Worm (Caenorhabditis elegans) whole organism, dauer: ENCODE results near the gene dmsr-14.

Source experiments
- unc-62 ChIP-seq: sonication (generic microtip); optimal IDR thresholded peaks from 2 replicates; lab custom pipeline; 2017; ENCODE audit warnings: missing biosample characterization, missing genetic modification reagents, missing genetic modification characterization

dmsr-14 gene

DNA sequence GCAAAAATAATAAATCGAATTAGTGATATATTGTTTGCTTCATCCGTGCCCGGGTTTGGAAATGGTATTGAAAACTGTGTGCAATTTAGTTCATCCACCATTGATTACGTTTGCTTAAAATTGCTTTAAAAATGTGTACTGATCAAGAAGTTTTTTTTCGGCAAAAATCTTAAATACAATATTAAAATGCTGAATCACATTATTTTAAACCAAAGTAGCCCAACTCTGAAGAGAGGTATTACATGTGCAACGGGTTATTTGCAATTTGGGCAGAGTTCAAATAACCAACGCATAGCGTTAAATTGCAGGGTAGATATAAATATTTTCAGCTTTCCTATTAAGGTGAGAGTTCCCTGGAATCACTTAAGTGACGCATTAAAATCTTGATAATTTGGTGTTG lies at the start of gene dmsr-14:
TSS of gene dmsr-14 (minus strand) at position 101 of the 400 bp plus-strand sequence.
- TF ChIP-seq unc-62 (GFP tag; lab: Kevin White, UChicago): no peak

ce11 chrV:6854711-6855110 lies 37.6 kb upstream of the dmsr-14 start, which contains the start of gene gpa-10:
gpa-10 (minus strand) TSS chrV:6854811.
- no peak for TF ChIP-seq unc-62 (GFP tag; lab: Kevin White, UChicago)

DNA sequence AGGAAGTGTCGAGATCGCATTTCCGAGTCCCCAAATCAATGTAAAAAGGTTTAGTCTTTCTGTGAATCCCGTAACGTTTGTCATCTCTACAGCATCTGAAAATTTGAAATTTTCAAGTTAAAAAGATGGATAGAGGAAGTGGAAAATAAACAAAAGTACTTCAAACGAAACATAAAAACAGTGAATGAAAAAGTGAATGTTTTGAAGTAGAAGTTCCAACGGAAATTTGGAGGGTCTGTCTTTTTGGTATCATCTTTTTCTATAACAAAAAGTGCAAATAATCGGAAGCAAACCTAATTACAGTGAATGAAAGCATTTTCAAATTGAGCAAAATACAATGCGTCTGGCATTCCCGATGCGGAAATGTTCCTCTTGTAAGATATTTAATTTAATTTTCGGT lies 29.4 kb upstream of the dmsr-14 start, which contains the start of gene lgc-54:
TSS of gene lgc-54 (minus strand) at position 101 of the 400 bp plus-strand sequence.
- no peak for TF ChIP-seq unc-62 (GFP tag; lab: Kevin White, UChicago)

- TF ChIP-seq unc-62 (GFP tag; lab: Kevin White, UChicago): no peak
These were observed 25.4 kb upstream of the dmsr-14 start, which contains the start of gene T15B7.1 for ce11 chrV:6842437-6842836. T15B7.1 (plus strand) TSS chrV:6842737.

DNA sequence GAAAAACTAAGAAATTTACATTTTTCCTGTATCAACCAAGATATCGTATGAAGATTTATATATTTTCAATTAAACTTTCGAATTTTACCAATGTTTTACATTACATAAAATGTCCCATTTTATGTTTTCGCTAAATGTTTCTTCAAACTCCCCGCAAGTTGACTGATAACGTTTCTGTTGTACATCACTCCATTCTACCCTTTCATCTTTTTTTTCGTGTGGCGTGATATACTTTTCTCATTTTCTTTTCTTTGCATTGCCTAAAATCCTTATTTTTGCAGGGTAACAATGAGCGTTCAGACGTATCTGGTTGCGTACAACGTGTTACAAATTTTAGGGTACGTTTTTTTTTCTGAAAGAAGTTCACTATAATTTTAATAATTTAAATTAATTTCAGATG lies 21.9 kb upstream of the dmsr-14 start, which contains the start of gene hpo-8:
TSS of gene hpo-8 (plus strand) at position 282 of the 400 bp plus-strand sequence.
- TF ChIP-seq unc-62 (GFP tag; lab: Kevin White, UChicago): no peak

ce11 chrV:6838599-6838998 lies 21.5 kb upstream of the dmsr-14 start, which contains the start of gene T15B7.15:
T15B7.15 (minus strand) TSS chrV:6838665.
- TF ChIP-seq unc-62 (GFP tag; lab: Kevin White, UChicago): no peak

DNA sequence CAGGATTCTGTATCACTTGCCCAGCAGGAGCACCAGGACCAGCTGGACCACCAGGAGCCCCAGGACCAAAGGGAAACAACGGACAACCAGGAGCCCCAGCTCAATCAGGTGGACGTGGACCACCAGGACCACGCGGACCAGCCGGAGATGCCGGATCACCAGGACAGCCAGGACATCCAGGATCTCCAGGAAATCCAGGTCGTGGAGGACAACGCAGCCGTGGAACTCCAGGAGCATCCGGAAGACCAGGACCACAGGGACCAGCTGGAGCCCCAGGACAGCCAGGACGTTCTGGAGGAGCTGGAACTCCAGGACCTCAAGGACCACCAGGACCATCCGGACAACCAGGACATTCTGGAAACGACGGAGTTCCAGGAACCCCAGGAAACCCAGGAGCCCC lies 19.0 kb upstream of the dmsr-14 start:
- TF ChIP-seq unc-62 (GFP tag; lab: Kevin White, UChicago): no peak

DNA sequence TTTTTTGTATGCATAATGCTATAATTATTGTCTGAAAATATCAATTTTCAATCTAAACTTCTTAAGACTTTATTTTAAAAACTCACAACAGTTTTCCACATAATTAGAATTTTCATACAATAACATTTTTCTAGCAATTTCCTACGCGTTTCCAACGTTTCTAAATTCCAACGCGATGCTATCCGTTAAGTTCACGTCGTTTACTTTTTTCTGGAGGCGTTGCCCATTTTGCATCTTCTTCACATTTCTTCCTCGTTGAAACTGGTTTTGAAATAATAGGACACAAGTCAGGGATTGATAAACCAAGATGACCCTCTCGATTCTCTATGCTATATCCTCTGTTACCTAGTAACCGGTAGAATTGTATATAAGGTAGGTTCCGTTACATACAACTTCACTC lies 18.2 kb upstream of the dmsr-14 start, which contains the start of the genes T15B7.14 and col-143:
TSS of gene T15B7.14 (minus strand) at position 101 of the 400 bp plus-strand sequence.
TSS of gene col-143 (plus strand) at position 394 of the 400 bp plus-strand sequence.
- TF ChIP-seq unc-62 (GFP tag; lab: Kevin White, UChicago): no peak

ce11 chrV:6831539-6831938 lies 14.5 kb upstream of the dmsr-14 start:
- TF ChIP-seq unc-62 (GFP tag; lab: Kevin White, UChicago): no peak

DNA sequence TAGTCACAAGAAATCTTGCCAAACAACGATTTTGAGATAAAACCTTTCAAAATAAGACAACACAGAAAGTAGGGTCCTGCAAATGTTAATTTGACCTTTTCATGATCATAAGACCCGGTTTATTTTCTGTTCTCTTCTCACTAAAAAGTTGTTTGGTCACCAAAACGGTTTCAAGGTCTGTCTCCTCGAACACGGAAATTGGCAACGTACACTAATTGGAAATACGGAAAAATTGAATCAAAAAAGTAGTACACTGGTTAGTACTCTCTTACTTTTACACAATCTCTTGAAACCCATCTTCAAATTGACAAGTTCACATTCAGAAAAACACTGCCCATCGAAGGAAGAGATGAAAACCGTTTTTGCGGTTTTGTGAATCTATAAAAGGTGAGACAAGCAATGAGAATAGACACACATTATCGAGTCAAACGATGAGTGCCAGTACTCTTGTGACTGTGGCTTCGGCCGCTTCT lies 13.7 kb upstream of the dmsr-14 start, which contains the start of gene col-142:
TSS of gene col-142 (plus strand) at position 423 of the 473 bp plus-strand sequence.
- TF ChIP-seq unc-62 (GFP tag; lab: Kevin White, UChicago): no peak

- TF ChIP-seq unc-62 (GFP tag; lab: Kevin White, UChicago): no peak
These were observed 13.0 kb upstream of the dmsr-14 start for ce11 chrV:6830075-6830474.

ce11 chrV:6829404-6829803 lies 12.3 kb upstream of the dmsr-14 start, which contains the start of gene col-141:
col-141 (plus strand) TSS chrV:6829704.
- TF ChIP-seq unc-62 (GFP tag; lab: Kevin White, UChicago): no peak

DNA sequence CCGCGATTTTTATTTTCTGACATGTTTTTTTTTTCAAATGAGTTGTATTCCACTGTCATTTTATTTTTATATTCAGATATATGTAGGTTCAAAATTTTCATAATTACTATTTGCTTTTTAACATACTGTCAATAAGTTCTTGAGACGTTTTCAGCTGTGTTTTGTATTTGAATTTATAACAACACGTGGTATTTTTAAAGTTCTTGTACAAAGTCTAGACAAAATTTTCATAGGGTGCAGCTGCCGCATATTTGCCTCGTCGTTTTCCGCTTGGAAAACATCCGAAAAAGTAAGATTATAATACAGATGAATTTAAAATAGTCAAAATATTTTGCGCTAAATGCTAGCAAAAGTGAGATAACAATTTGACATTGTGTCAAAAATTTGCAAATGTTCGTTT lies 11.7 kb upstream of the dmsr-14 start, which contains the start of gene dmsr-15:
TSS of gene dmsr-15 (minus strand) at position 101 of the 400 bp plus-strand sequence.
- TF ChIP-seq unc-62 (GFP tag; lab: Kevin White, UChicago): no peak

DNA sequence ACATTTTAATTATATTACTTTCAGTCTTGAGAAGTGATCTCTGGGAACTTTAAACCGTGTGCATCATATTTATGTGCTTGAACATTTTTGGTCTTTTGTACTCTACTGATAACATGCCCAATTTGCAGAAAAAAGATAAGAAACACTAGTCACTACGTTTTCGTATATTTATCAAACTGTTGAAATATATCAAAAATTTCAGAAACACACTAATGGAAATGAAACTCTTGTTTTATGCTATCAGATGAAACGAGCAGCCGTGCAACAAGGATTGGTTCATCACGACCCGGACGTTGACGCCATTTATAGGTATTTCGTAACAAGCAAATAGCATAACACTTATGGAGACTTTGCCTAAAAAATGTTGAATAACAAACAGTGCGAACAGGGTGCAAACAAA lies 6.3 kb upstream of the dmsr-14 start:
- no peak for TF ChIP-seq unc-62 (GFP tag; lab: Kevin White, UChicago)

ce11 chrV:6821509-6821908 lies 4.4 kb upstream of the dmsr-14 start, which contains the start of gene T15B7.8:
T15B7.8 (plus strand) TSS chrV:6821809.
- no peak for TF ChIP-seq unc-62 (GFP tag; lab: Kevin White, UChicago)

- TF ChIP-seq unc-62 (GFP tag; lab: Kevin White, UChicago): no peak
These were observed 2.7 kb upstream of the dmsr-14 start, which contains the start of gene dmsr-13 for ce11 chrV:6819812-6820211. dmsr-13 (minus strand) TSS chrV:6819912.

- TF ChIP-seq unc-62 (GFP tag; lab: Kevin White, UChicago): no peak
These were observed 3.2 kb downstream of the dmsr-14 start for ce11 chrV:6813862-6814261.
